Worm (Caenorhabditis elegans): ENCODE data around the gene ttr-18.

Gene ttr-18

DNA sequence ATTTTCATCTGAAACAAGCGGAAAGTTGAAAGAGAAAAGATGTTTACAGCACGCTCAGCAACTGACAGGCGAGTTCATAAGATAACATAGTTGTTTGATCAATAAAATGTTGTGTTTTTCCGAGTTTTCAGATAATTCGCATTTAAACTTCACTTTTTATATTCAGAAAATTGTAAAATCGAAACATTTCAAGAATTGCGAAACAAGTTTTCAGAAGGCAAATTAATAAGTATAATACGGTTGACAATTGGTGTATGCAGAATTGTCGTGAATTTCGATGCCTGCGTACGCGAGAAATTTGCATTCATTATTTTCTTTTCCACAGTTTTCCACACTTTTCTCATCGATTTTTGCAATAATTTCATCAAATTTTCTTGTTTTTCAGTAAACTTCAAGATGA lies 8.8 kb upstream of the ttr-18 start, which contains the start of the genes ooc-3 and B0334.4:
TSS of gene ooc-3 (minus strand) at position 15 of the 400 bp plus-strand sequence.
TSS of gene B0334.4 (plus strand) at position 386 of the 400 bp plus-strand sequence.
- TF ChIP-seq sma-3 (GFP tag; optimal IDR thresholded peaks at IDR 0.05) (no peak), lsy-2 (tag; optimal IDR thresholded peaks at IDR 0.05) (peak; percentile 46 to 95), zag-1 (tag; optimal IDR thresholded peaks at IDR 0.05) (no peak), nhr-129 (tag; optimal IDR thresholded peaks at IDR 0.05) (peak; percentile 42), ZK546.5 (tag; optimal IDR thresholded peaks at IDR 0.05) (no peak), gmeb-1 (tag; optimal IDR thresholded peaks at IDR 0.05) (peak; percentile 16), ama-1 (optimal IDR thresholded peaks at IDR 0.05) (peak; percentile 9), C34F6.9 (tag; optimal IDR thresholded peaks at IDR 0.05) (peak; percentile 66), nhr-77 (tag; optimal IDR thresholded peaks at IDR 0.05) (no peak), lin-13 (GFP tag; optimal IDR thresholded peaks at IDR 0.05) (no peak)

DNA sequence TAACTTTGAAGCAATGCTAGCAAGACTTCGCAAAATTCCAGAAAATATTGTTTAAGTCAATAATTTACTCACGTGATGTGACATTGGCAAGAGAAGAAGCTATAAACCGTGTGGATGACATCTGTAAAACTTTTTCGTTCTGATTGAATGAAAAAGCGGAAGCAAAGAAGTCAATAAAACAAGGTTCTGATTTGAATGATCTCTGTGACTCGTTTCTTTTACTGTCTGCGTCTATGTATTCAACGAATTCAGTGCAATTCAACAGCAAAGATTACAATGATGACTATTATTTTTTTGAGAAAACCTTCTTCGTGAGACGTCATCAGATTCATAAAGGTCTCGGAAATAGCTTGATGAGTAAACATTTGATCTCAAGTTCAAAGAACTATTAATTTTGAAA lies 6.3 kb upstream of the ttr-18 start, which contains the start of gene hacl-1:
TSS of gene hacl-1 (minus strand) at position 121 of the 400 bp plus-strand sequence.
- no peak for TF ChIP-seq elt-1 (tag; optimal IDR thresholded peaks at IDR 0.05)
- no peak for TF ChIP-seq blmp-1 (tag; optimal IDR thresholded peaks at IDR 0.05; ENCODE audit: insufficient read depth)
- TF ChIP-seq nhr-23 (tag; optimal IDR thresholded peaks at IDR 0.05): no peak
- no peak for TF ChIP-seq lin-13 (GFP tag; optimal IDR thresholded peaks at IDR 0.05)
- no peak for TF ChIP-seq nhr-129 (tag; optimal IDR thresholded peaks at IDR 0.05)
- no peak for TF ChIP-seq mab-5 (tag; optimal IDR thresholded peaks at IDR 0.05)
- no peak for TF ChIP-seq ztf-11 (tag; optimal IDR thresholded peaks at IDR 0.05)
- TF ChIP-seq nhr-237 (tag; optimal IDR thresholded peaks at IDR 0.05): no peak
- peak; percentile 68 for TF ChIP-seq nhr-21 (tag; optimal IDR thresholded peaks at IDR 0.05)
- TF ChIP-seq ama-1 (optimal IDR thresholded peaks at IDR 0.05): no peak
- peak; percentile 63 for TF ChIP-seq crh-2 (tag; optimal IDR thresholded peaks at IDR 0.05)
- no peak for TF ChIP-seq alr-1 (tag; optimal IDR thresholded peaks at IDR 0.05)
- no peak for TF ChIP-seq mbf-1 (tag; optimal IDR thresholded peaks at IDR 0.05)
- TF ChIP-seq lin-11 (tag; optimal IDR thresholded peaks at IDR 0.05): no peak
- no peak for TF ChIP-seq unc-62 (GFP tag; optimal IDR thresholded peaks at IDR 0.05)
- no peak for TF ChIP-seq elt-3 (tag; optimal IDR thresholded peaks at IDR 0.05)
- TF ChIP-seq zag-1 (tag; optimal IDR thresholded peaks at IDR 0.05): no peak
- TF ChIP-seq nhr-12 (tag; optimal IDR thresholded peaks at IDR 0.05): no peak
- no peak for TF ChIP-seq dmd-4 (tag; optimal IDR thresholded peaks at IDR 0.05)
- TF ChIP-seq nhr-11 (tag; optimal IDR thresholded peaks at IDR 0.05): no peak
- no peak for TF ChIP-seq unc-39 (tag; optimal IDR thresholded peaks at IDR 0.05)
- TF ChIP-seq sem-4 (tag; optimal IDR thresholded peaks at IDR 0.05): no peak
- no peak for TF ChIP-seq mdl-1 (tag; optimal IDR thresholded peaks at IDR 0.05)
- no peak for TF ChIP-seq R02D3.7 (tag; optimal IDR thresholded peaks at IDR 0.05)
- TF ChIP-seq ztf-1 (GFP tag; conservative IDR thresholded peaks at IDR 0.05): no peak
- peak; percentile 12 for TF ChIP-seq sma-9 (GFP tag; optimal IDR thresholded peaks at IDR 0.05)
- TF ChIP-seq sma-9 (tag; optimal IDR thresholded peaks at IDR 0.05): no peak
- TF ChIP-seq skn-1 (tag; optimal IDR thresholded peaks at IDR 0.05): no peak
- TF ChIP-seq ceh-16 (tag; optimal IDR thresholded peaks at IDR 0.05): no peak
- TF ChIP-seq nhr-77 (tag; optimal IDR thresholded peaks at IDR 0.05): no peak
- TF ChIP-seq nhr-6 (tag; optimal IDR thresholded peaks at IDR 0.05): no peak
- TF ChIP-seq nhr-25 (tag; optimal IDR thresholded peaks at IDR 0.05): peak; percentile 71
- no peak for TF ChIP-seq peb-1 (tag; optimal IDR thresholded peaks at IDR 0.05)
- peak; percentile 7 for TF ChIP-seq ztf-4 (tag; optimal IDR thresholded peaks at IDR 0.05)
- no peak for TF ChIP-seq nhr-10 (tag; optimal IDR thresholded peaks at IDR 0.05)
- no peak for TF ChIP-seq gmeb-1 (tag; optimal IDR thresholded peaks at IDR 0.05)
- TF ChIP-seq egl-27 (tag; optimal IDR thresholded peaks at IDR 0.05): no peak
- no peak for TF ChIP-seq snpc-4 (tag; optimal IDR thresholded peaks at IDR 0.05)
- no peak for TF ChIP-seq ZK546.5 (tag; optimal IDR thresholded peaks at IDR 0.05)
- TF ChIP-seq unc-55 (GFP tag; optimal IDR thresholded peaks at IDR 0.05): no peak
- TF ChIP-seq C34F6.9 (tag; optimal IDR thresholded peaks at IDR 0.05): peak; percentile 19
- TF ChIP-seq lin-39 (tag; optimal IDR thresholded peaks at IDR 0.05): no peak
- peak; percentile 63 for TF ChIP-seq sma-3 (GFP tag; optimal IDR thresholded peaks at IDR 0.05)
- peak; percentile 35 for TF ChIP-seq fos-1 (tag; optimal IDR thresholded peaks at IDR 0.05)
- TF ChIP-seq ceh-82 (tag; optimal IDR thresholded peaks at IDR 0.05): no peak
- TF ChIP-seq Y55F3AM.14 (GFP tag; optimal IDR thresholded peaks at IDR 0.05): no peak
- peak; percentile 0 to 38 for TF ChIP-seq lsy-2 (tag; optimal IDR thresholded peaks at IDR 0.05)
- TF ChIP-seq F13H6.1 (tag; optimal IDR thresholded peaks at IDR 0.05): no peak
- no peak for TF ChIP-seq aly-2 (tag; optimal IDR thresholded peaks at IDR 0.05)

Data from whole organism, L2 larva.